Fruit fly (Drosophila melanogaster) whole organism, embryonic: ENCODE data around the gene cav.
A peak's percentile ranks its signal among the peaks of the same experiment; 100 is the strongest.

ENCODE experiments used
- Adf1 ChIP-seq: fragments of 200-800 bp; sonication (Bioruptor generic); IDR thresholded peaks from 2 replicates; pipeline ENCODE4 v1.3.6; 2022; ENCODE audit warnings: missing biosample characterization, missing genetic modification characterization
- Atf6 ChIP-seq: fragments of 200-800 bp; sonication (Bioruptor generic); IDR thresholded peaks from 2 replicates; pipeline ENCODE4 v1.3.6; 2022; ENCODE audit warnings: missing biosample characterization, missing genetic modification characterization
- CG11398 ChIP-seq: fragments of 200-800 bp; sonication (Bioruptor generic); optimal IDR thresholded peaks from 2 replicates; lab custom pipeline; 2016; ENCODE audit warnings: missing biosample characterization, missing genetic modification characterization
- CG11696 ChIP-seq: fragments of 200-800 bp; sonication (Bioruptor generic); IDR thresholded peaks from 2 replicates; pipeline ENCODE4 v1.3.6; 2022; ENCODE audit warnings: missing biosample characterization, missing genetic modification characterization
- CG13424 ChIP-seq: fragments of 200-800 bp; sonication (Bioruptor generic); optimal IDR thresholded peaks from 2 replicates; lab custom pipeline; 2019; ENCODE audit warnings: missing biosample characterization, mild to moderate bottlenecking, missing genetic modification characterization, moderate library complexity
- CG13894 ChIP-seq: fragments of 200-800 bp; sonication (Bioruptor generic); optimal IDR thresholded peaks from 3 replicates; lab custom pipeline; 2018; ENCODE audit warnings: missing biosample characterization, mild to moderate bottlenecking, missing genetic modification characterization, moderate library complexity
- CG1529 ChIP-seq: fragments of 200-800 bp; sonication (Bioruptor generic); optimal IDR thresholded peaks from 3 replicates; lab custom pipeline; 2018; ENCODE audit warnings: missing biosample characterization, missing genetic modification characterization
- CG17802 ChIP-seq: fragments of 200-800 bp; sonication (Bioruptor generic); optimal IDR thresholded peaks from 2 replicates; lab custom pipeline; 2018; ENCODE audit warnings: missing biosample characterization, mild to moderate bottlenecking, missing genetic modification characterization, moderate library complexity
- CG18011 ChIP-seq: fragments of 200-800 bp; sonication (Bioruptor generic); optimal IDR thresholded peaks from 2 replicates; lab custom pipeline; 2017; ENCODE audit warnings: missing biosample characterization, missing genetic modification characterization, mild to moderate bottlenecking, moderate library complexity, missing genotype
- CG2712 ChIP-seq: fragments of 200-800 bp; optimal IDR thresholded peaks from 3 replicates; lab custom pipeline; 2019; ENCODE audit warnings: missing biosample characterization, mild to moderate bottlenecking, missing genetic modification characterization, moderate library complexity
- CG31388 ChIP-seq: fragments of 200-800 bp; sonication (Bioruptor generic); optimal IDR thresholded peaks from 2 replicates; lab custom pipeline; 2016; ENCODE audit warnings: missing biosample characterization, missing genetic modification characterization
- CG3407 ChIP-seq: fragments of 200-800 bp; sonication (Bioruptor generic); optimal IDR thresholded peaks from 2 replicates; lab custom pipeline; 2018; ENCODE audit warnings: missing biosample characterization, mild to moderate bottlenecking, missing genetic modification characterization
- CG3726 ChIP-seq: fragments of 200-800 bp; sonication (Bioruptor generic); IDR thresholded peaks from 3 replicates; pipeline ENCODE4, ENCODE4 v1.3.6; 2022; ENCODE audit warnings: missing biosample characterization, missing genetic modification characterization
- CG42726 ChIP-seq: fragments of 200-800 bp; sonication (Bioruptor generic); IDR thresholded peaks from 2 replicates; pipeline ENCODE4 v1.3.6; 2022; ENCODE audit warnings: missing biosample characterization, missing genetic modification characterization; ENCODE audit not compliant: partially characterized antibody
- CG7357 ChIP-seq: fragments of 200-800 bp; sonication (Bioruptor generic); IDR thresholded peaks from 3 replicates; pipeline ENCODE4 v1.3.6; 2022; ENCODE audit warnings: missing biosample characterization, missing genetic modification characterization
- CG7786 ChIP-seq: fragments of 200-800 bp; sonication (Bioruptor generic); optimal IDR thresholded peaks from 2 replicates; lab custom pipeline; 2016; ENCODE audit warnings: missing biosample characterization, missing genetic modification characterization
- CG8388 ChIP-seq: fragments of 200-800 bp; sonication (Bioruptor generic); optimal IDR thresholded peaks from 2 replicates; lab custom pipeline; 2019; ENCODE audit warnings: missing biosample characterization, mild to moderate bottlenecking, missing genetic modification characterization, moderate library complexity
- CG8478 ChIP-seq: fragments of >200 bp; optimal IDR thresholded peaks from 2 replicates; lab custom pipeline; 2018
- Camta ChIP-seq: fragments of 200-800 bp; sonication (Bioruptor generic); optimal IDR thresholded peaks from 2 replicates; lab custom pipeline; 2016; ENCODE audit warnings: missing biosample characterization, missing genetic modification characterization
- GATAe ChIP-seq: fragments of 200-800 bp; sonication (Bioruptor generic); conservative IDR thresholded peaks from 2 replicates; pipeline ENCODE4 v1.3.6; 2022; ENCODE audit warnings: missing biosample characterization, missing genetic modification characterization
- H15 ChIP-seq: fragments of 200-800 bp; sonication (Bioruptor generic); IDR thresholded peaks from 3 replicates; pipeline ENCODE4 v1.3.6; 2022; ENCODE audit warnings: missing biosample characterization, missing genetic modification characterization
- H2.0 ChIP-seq: fragments of 200-800 bp; sonication (Bioruptor generic); IDR thresholded peaks from 2 replicates; pipeline ENCODE4 v1.3.6; 2022; ENCODE audit warnings: missing biosample characterization, missing genetic modification characterization
- Hmx ChIP-seq: fragments of 200-800 bp; sonication (Bioruptor generic); optimal IDR thresholded peaks from 2 replicates; lab custom pipeline; 2016; ENCODE audit warnings: missing biosample characterization, missing genetic modification characterization
- Lhr ChIP-seq: fragments of 200-800 bp; sonication (Bioruptor generic); optimal IDR thresholded peaks from 3 replicates; lab custom pipeline; 2017; ENCODE audit warnings: mild to moderate bottlenecking, missing biosample characterization, missing genetic modification reagents, missing genetic modification characterization
- MESR4 ChIP-seq: fragments of 200-800 bp; sonication (Bioruptor generic); optimal IDR thresholded peaks from 2 replicates; lab custom pipeline; 2018; ENCODE audit warnings: missing biosample characterization, mild to moderate bottlenecking, missing genetic modification characterization, moderate library complexity
- Meics ChIP-seq: fragments of 200-800 bp; sonication (Bioruptor generic); optimal IDR thresholded peaks from 2 replicates; lab custom pipeline; 2017; ENCODE audit warnings: missing biosample characterization, mild to moderate bottlenecking, missing genetic modification characterization
- Pdp1 ChIP-seq, 2 experiments: fragments of 200-800 bp; sonication (Bioruptor generic); optimal IDR thresholded peaks; 3 replicates each; lab custom pipeline; 2016; ENCODE audit warnings: missing biosample characterization in 2 of 2, missing genetic modification characterization in 2 of 2, mild to moderate bottlenecking in 1 of 2, moderate library complexity in 1 of 2
- Ptx1 ChIP-seq: fragments of 200-800 bp; sonication (Bioruptor generic); IDR thresholded peaks from 2 replicates; pipeline ENCODE4 v1.3.6; 2022; ENCODE audit warnings: missing biosample characterization, missing genetic modification characterization
- Sox100B ChIP-seq: fragments of 200-800 bp; sonication (Bioruptor generic); optimal IDR thresholded peaks from 3 replicates; lab custom pipeline; 2018; ENCODE audit warnings: missing biosample characterization, mild to moderate bottlenecking, missing genetic modification characterization
- ato ChIP-seq: fragments of 200-800 bp; sonication (Bioruptor generic); IDR thresholded peaks from 2 replicates; pipeline ENCODE4 v1.3.6; 2022; ENCODE audit warnings: missing biosample characterization, missing genetic modification characterization; ENCODE audit not compliant: partially characterized antibody
- cwo ChIP-seq: fragments of 200-800 bp; sonication (Bioruptor generic); optimal IDR thresholded peaks from 3 replicates; lab custom pipeline; 2017; ENCODE audit warnings: missing biosample characterization, missing genetic modification characterization, mild to moderate bottlenecking, moderate library complexity, missing genetic modification reagents
- dimm ChIP-seq: fragments of 200-800 bp; sonication (Bioruptor generic); IDR thresholded peaks from 2 replicates; pipeline ENCODE4 v1.3.6; 2022; ENCODE audit warnings: missing biosample characterization, missing genetic modification characterization
- disco-r ChIP-seq: fragments of 200-800 bp; sonication (Bioruptor generic); optimal IDR thresholded peaks from 2 replicates; lab custom pipeline; 2016; ENCODE audit warnings: missing biosample characterization, missing genetic modification characterization
- eyg ChIP-seq: fragments of 200-800 bp; sonication (Bioruptor generic); optimal IDR thresholded peaks from 3 replicates; lab custom pipeline; 2016; ENCODE audit warnings: missing biosample characterization, missing genetic modification characterization
- fd102C ChIP-seq: fragments of 200-800 bp; sonication (Bioruptor generic); optimal IDR thresholded peaks from 2 replicates; lab custom pipeline; 2018; ENCODE audit warnings: missing biosample characterization, mild to moderate bottlenecking, missing genetic modification characterization, moderate library complexity
- fru ChIP-seq: fragments of >200 bp; optimal IDR thresholded peaks from 2 replicates; lab custom pipeline; 2017
- fu2 ChIP-seq: fragments of 200-800 bp; sonication (Bioruptor generic); optimal IDR thresholded peaks from 2 replicates; lab custom pipeline; 2016; ENCODE audit warnings: missing biosample characterization, missing genetic modification characterization
- gce ChIP-seq: fragments of 200-800 bp; sonication (Bioruptor generic); IDR thresholded peaks from 3 replicates; pipeline ENCODE4 v1.3.6; 2022; ENCODE audit warnings: missing biosample characterization, missing genetic modification characterization
- gcm2 ChIP-seq: fragments of 200-800 bp; sonication (Bioruptor generic); optimal IDR thresholded peaks from 2 replicates; lab custom pipeline; 2016; ENCODE audit warnings: missing biosample characterization, missing genetic modification characterization
- hkb ChIP-seq, 2 experiments: fragments of 200-800 bp in 1 of 2; fragments of >200 bp in 1 of 2; sonication (Bioruptor generic) in 1 of 2; IDR thresholded peaks in 1 of 2; optimal IDR thresholded peaks in 1 of 2; 2 replicates each; pipeline versions ENCODE4 v1.3.6 to Lab custom; 2017 to 2022; ENCODE audit warnings: missing biosample characterization in 1 of 2, missing genetic modification characterization in 1 of 2
- ind ChIP-seq: fragments of 200-800 bp; sonication (Bioruptor generic); optimal IDR thresholded peaks from 3 replicates; lab custom pipeline; 2016; ENCODE audit warnings: missing biosample characterization, missing genetic modification characterization
- mirr ChIP-seq: fragments of 200-800 bp; sonication (Bioruptor generic); optimal IDR thresholded peaks from 3 replicates; lab custom pipeline; 2018; ENCODE audit warnings: missing biosample characterization, mild to moderate bottlenecking, missing genetic modification characterization
- nerfin-2 ChIP-seq: fragments of 200-800 bp; sonication (Bioruptor generic); IDR thresholded peaks from 2 replicates; pipeline ENCODE4 v1.3.6; 2022; ENCODE audit warnings: missing biosample characterization, missing genetic modification characterization; ENCODE audit not compliant: partially characterized antibody
- nom ChIP-seq: fragments of 200-800 bp; sonication (Bioruptor generic); optimal IDR thresholded peaks from 2 replicates; lab custom pipeline; 2017; ENCODE audit warnings: missing biosample characterization, missing genetic modification characterization, mild to moderate bottlenecking, moderate library complexity, missing genetic modification reagents
- ranshi ChIP-seq: fragments of 200-800 bp; sonication (Bioruptor generic); IDR thresholded peaks from 2 replicates; pipeline ENCODE4 v1.3.6; 2022; ENCODE audit warnings: missing biosample characterization, missing genetic modification characterization
- schlank ChIP-seq: fragments of 200-800 bp; sonication (Bioruptor generic); optimal IDR thresholded peaks from 2 replicates; lab custom pipeline; 2018; ENCODE audit warnings: missing biosample characterization, mild to moderate bottlenecking, missing genetic modification characterization
- stwl ChIP-seq: fragments of 200-800 bp; sonication (Bioruptor generic); optimal IDR thresholded peaks from 3 replicates; lab custom pipeline; 2018; ENCODE audit warnings: missing biosample characterization, mild to moderate bottlenecking, missing genetic modification characterization, moderate library complexity
- tll ChIP-seq, 2 experiments: fragments of 200-800 bp in 1 of 2; fragments of >200 bp in 1 of 2; sonication (Bioruptor generic) in 1 of 2; optimal IDR thresholded peaks; 2 replicates each; lab custom pipeline; 2017 to 2019; ENCODE audit warnings: missing biosample characterization in 2 of 2, missing genetic modification characterization in 2 of 2, mild to moderate bottlenecking in 1 of 2, moderate library complexity in 1 of 2
- usp ChIP-seq: fragments of >200 bp; optimal IDR thresholded peaks from 2 replicates; lab custom pipeline; 2017; ENCODE audit warnings: missing biosample characterization, missing genetic modification characterization

The cav gene

dm6 chr3R:24206341-24207114 lies 14.4 kb upstream of the cav start (continued):
- TF ChIP-seq CG11696 (GFP tag; lab: Robert Waterston, UW), result no peak
- TF ChIP-seq CG13894 (tag; lab: Kevin White, UChicago), result no peak
- no peak for TF ChIP-seq Hmx
- TF ChIP-seq CG8388, result peak; percentile 56
- TF ChIP-seq MESR4 (GFP tag; lab: Kevin White, UChicago), result no peak
- peak; percentile 47; the same call in 1 of the 2 replicates for TF ChIP-seq H2.0 (GFP tag; lab: Robert Waterston, UW)
- TF ChIP-seq CG42726 (GFP tag; lab: Robert Waterston, UW), result no peak
- no peak for TF ChIP-seq gcm2 (GFP tag; lab: Kevin White, UChicago)
- peak; percentile 61; the same call in 1 of the 3 replicates for TF ChIP-seq gce (GFP tag; lab: Robert Waterston, UW)
- no peak for TF ChIP-seq ranshi (GFP tag; lab: Robert Waterston, UW)
- TF ChIP-seq tll (GFP tag; optimal IDR thresholded peaks at IDR 0.05; lab: Kevin White, UChicago), result no peak
- TF ChIP-seq CG17802 (tag; lab: Kevin White, UChicago), result no peak
- peak; percentile 37 for TF ChIP-seq CG1529 (GFP tag; lab: Kevin White, UChicago)
- no peak for TF ChIP-seq ato (GFP tag; lab: Robert Waterston, UW)
- no peak for TF ChIP-seq nom
- TF ChIP-seq fru (lab: Kevin White, UChicago), result no peak
- peak; percentile 27 for TF ChIP-seq CG3407 (GFP tag; lab: Kevin White, UChicago)
- TF ChIP-seq mirr (GFP tag; lab: Kevin White, UChicago), result no peak
- TF ChIP-seq CG31388 (GFP tag; lab: Kevin White, UChicago), result no peak
- TF ChIP-seq Atf6, result no peak
- peak; percentile 71 for TF ChIP-seq Ptx1 (GFP tag; lab: Robert Waterston, UW)
- no peak for TF ChIP-seq nerfin-2 (GFP tag; lab: Robert Waterston, UW)
- no peak for TF ChIP-seq disco-r (GFP tag; lab: Kevin White, UChicago)
- TF ChIP-seq Adf1 (GFP tag; lab: Robert Waterston, UW), result no peak
- TF ChIP-seq CG7357, result 0 out of 3 replicates have a peak, but pooled peaks have one; percentile 36
- no peak for TF ChIP-seq CG3726 (GFP tag; lab: Robert Waterston, UW)
- no peak for TF ChIP-seq GATAe (GFP tag; lab: Robert Waterston, UW)
- no peak for TF ChIP-seq usp (GFP tag; lab: Kevin White, UChicago)
- TF ChIP-seq Lhr (GFP tag; lab: Kevin White, UChicago), result no peak
- TF ChIP-seq cwo, result no peak
- peak; percentile 52; the same call in 1 of the 3 replicates for TF ChIP-seq H15 (GFP tag; lab: Robert Waterston, UW)
- TF ChIP-seq eyg (GFP tag; lab: Kevin White, UChicago), result no peak
- TF ChIP-seq CG8478, result no peak
- no peak for TF ChIP-seq dimm (GFP tag; lab: Robert Waterston, UW)
- no peak for TF ChIP-seq stwl (tag; lab: Kevin White, UChicago)
- TF ChIP-seq Meics (GFP tag; lab: Kevin White, UChicago), result peak; percentile 9
- TF ChIP-seq ind (GFP tag; lab: Kevin White, UChicago), result peak; percentile 15
- TF ChIP-seq Camta (GFP tag; lab: Kevin White, UChicago), result peak; percentile 1
- peak; percentile 66 for TF ChIP-seq CG2712 (tag; lab: Kevin White, UChicago)
- peak; percentile 81 for TF ChIP-seq CG13424
- TF ChIP-seq hkb (optimal IDR thresholded peaks at IDR 0.05; lab: Kevin White, UChicago), result no peak
- peak; percentile 65 for TF ChIP-seq hkb (GFP tag; IDR thresholded peaks at IDR 0.05; lab: Robert Waterston, UW)
- TF ChIP-seq CG11398, result no peak
- no peak for TF ChIP-seq fu2 (GFP tag; lab: Kevin White, UChicago)
- TF ChIP-seq Pdp1 (GFP tag; optimal IDR thresholded peaks at IDR 0.05; lab: Kevin White, UChicago), result peak; percentile 16 to 53
- no peak for TF ChIP-seq CG18011 (GFP tag; lab: Kevin White, UChicago)
- TF ChIP-seq Sox100B, result peak; percentile 56
- TF ChIP-seq fd102C, result no peak
- TF ChIP-seq CG7786, result no peak
- no peak for TF ChIP-seq schlank (tag; lab: Kevin White, UChicago)
